Fruit fly (Drosophila melanogaster) whole organism, wandering third instar larva: ENCODE data around the gene CrebA.

Experiments used
- HLH106 ChIP-seq: fragments of 200-800 bp; optimal IDR thresholded peaks from 3 replicates; lab custom pipeline; 2019; ENCODE audit warnings: missing biosample characterization, mild to moderate bottlenecking, missing genetic modification characterization, moderate library complexity
- foxo ChIP-seq, 2 experiments: fragments of 200-800 bp; sonication (Bioruptor generic); optimal IDR thresholded peaks; 2 replicates in 1 of 2; 3 replicates in 1 of 2; lab custom pipeline; 2016 to 2017; ENCODE audit warnings: missing biosample characterization in 2 of 2, missing genetic modification characterization in 2 of 2
- psq ChIP-seq: fragments of 200-800 bp; sonication (Bioruptor generic); optimal IDR thresholded peaks from 3 replicates; lab custom pipeline; 2017; ENCODE audit warnings: missing biosample characterization, mild to moderate bottlenecking, missing genetic modification characterization, moderate library complexity
- sage ChIP-seq: fragments of 200-800 bp; sonication (Bioruptor generic); optimal IDR thresholded peaks from 2 replicates; lab custom pipeline; 2016; ENCODE audit warnings: missing biosample characterization, mild to moderate bottlenecking, missing genetic modification characterization
- sv ChIP-seq: fragments of 200-800 bp; sonication (Bioruptor generic); optimal IDR thresholded peaks from 3 replicates; lab custom pipeline; 2016; ENCODE audit warnings: missing biosample characterization, missing genetic modification characterization

dm6 chr3L:15583504-15583903 is 48.3 kb downstream of the CrebA start, which contains the start of gene AIMP2:
- TF ChIP-seq sv (GFP tag; lab: Kevin White, UChicago) (no peak), foxo (GFP tag; optimal IDR thresholded peaks at IDR 0.05; lab: Kevin White, UChicago) (no peak), HLH106 (tag; lab: Kevin White, UChicago) (no peak), psq (GFP tag; lab: Kevin White, UChicago) (no peak), sage (GFP tag; lab: Kevin White, UChicago) (no peak)
